Worm (Caenorhabditis elegans) whole organism, L4 larva: ENCODE data around the gene nhr-70.

Experiments used
- F26F4.8 ChIP-seq: fragments of 200-800 bp; sonication (Bioruptor generic); conservative IDR thresholded peaks from 2 replicates; pipeline ENCODE4 v1.3.6; 2022; ENCODE audit warnings: missing genetic modification characterization, missing compliant biosample characterization
- R02D3.7 ChIP-seq: fragments of 150-350 bp; sonication (generic microtip); optimal IDR thresholded peaks from 3 replicates; lab custom pipeline; 2014; ENCODE audit warnings: missing biosample characterization, missing genetic modification characterization
- T20F7.1 ChIP-seq: fragments of 200-800 bp; sonication (Bioruptor generic); optimal IDR thresholded peaks from 2 replicates; lab custom pipeline; 2018; ENCODE audit warnings: mild to moderate bottlenecking, missing genetic modification characterization, missing compliant biosample characterization
- Y5F2A.4 ChIP-seq: fragments of 200-800 bp; sonication (Bioruptor generic); optimal IDR thresholded peaks from 2 replicates; lab custom pipeline; 2018; ENCODE audit warnings: mild to moderate bottlenecking, missing genetic modification characterization, missing compliant biosample characterization
- ZK546.5 ChIP-seq, 2 experiments: sonication (generic microtip); optimal IDR thresholded peaks; 2 replicates each; lab custom pipeline; 2017; ENCODE audit warnings: missing biosample characterization in 2 of 2, missing genetic modification characterization in 2 of 2
- arid-1 ChIP-seq: fragments of 200-800 bp; sonication (Bioruptor generic); conservative IDR thresholded peaks from 2 replicates; pipeline ENCODE4 v1.3.6; 2022; ENCODE audit warnings: missing genetic modification reagents, missing genetic modification characterization, missing compliant biosample characterization
- ceh-44 ChIP-seq: fragments of 200-800 bp; sonication (Bioruptor generic); IDR thresholded peaks from 2 replicates; pipeline ENCODE4 v1.3.6; 2022; ENCODE audit warnings: missing genetic modification reagents, missing genetic modification characterization, missing compliant biosample characterization
- ceh-82 ChIP-seq: sonication (generic microtip); optimal IDR thresholded peaks from 2 replicates; lab custom pipeline; 2017; ENCODE audit warnings: missing biosample characterization, missing genetic modification characterization
- cey-2 ChIP-seq: sonication (generic microtip); optimal IDR thresholded peaks from 3 replicates; lab custom pipeline; 2017; ENCODE audit warnings: missing genetic modification characterization, mild to moderate bottlenecking, missing compliant biosample characterization, antibody characterized with exemption, borderline replicate concordance; ENCODE audit not compliant: insufficient read depth
- ctbp-1 ChIP-seq: fragments of 200-800 bp; sonication (Bioruptor generic); IDR thresholded peaks from 2 replicates; pipeline ENCODE4 v1.3.6; 2022; ENCODE audit warnings: missing genetic modification reagents, missing genetic modification characterization, missing compliant biosample characterization
- dmd-6 ChIP-seq: fragments of 200-800 bp; sonication (Bioruptor generic); IDR thresholded peaks from 2 replicates; pipeline ENCODE4 v1.3.6; 2022; ENCODE audit warnings: missing genetic modification reagents, missing genetic modification characterization, missing compliant biosample characterization
- dmd-9 ChIP-seq: fragments of 200-800 bp; sonication (Bioruptor generic); IDR thresholded peaks from 2 replicates; pipeline ENCODE4 v1.3.6; 2022; ENCODE audit warnings: missing genetic modification reagents, missing genetic modification characterization, missing compliant biosample characterization
- egl-27 ChIP-seq: sonication (generic microtip); optimal IDR thresholded peaks from 3 replicates; lab custom pipeline; 2017; ENCODE audit warnings: missing biosample characterization, missing genetic modification reagents, missing genetic modification characterization
- egl-43 ChIP-seq: fragments of 200-800 bp; sonication (Bioruptor generic); IDR thresholded peaks from 2 replicates; pipeline ENCODE4 v1.3.6; 2022; ENCODE audit warnings: missing genetic modification reagents, missing genetic modification characterization, missing compliant biosample characterization
- fkh-10 ChIP-seq: fragments of 150-350 bp; optimal IDR thresholded peaks from 2 replicates; lab custom pipeline; 2014; ENCODE audit warnings: missing biosample characterization, missing genetic modification reagents, missing genetic modification characterization
- gei-8 ChIP-seq: fragments of 200-800 bp; sonication (Bioruptor generic); optimal IDR thresholded peaks from 2 replicates; lab custom pipeline; 2018; ENCODE audit warnings: mild to moderate bottlenecking, missing genetic modification characterization, missing compliant biosample characterization
- jun-1 ChIP-seq: fragments of 150-350 bp; optimal IDR thresholded peaks from 2 replicates; lab custom pipeline; 2014; ENCODE audit warnings: missing biosample characterization, missing genetic modification reagents, missing genetic modification characterization
- lim-7 ChIP-seq: fragments of 200-800 bp; sonication (Bioruptor generic); IDR thresholded peaks from 2 replicates; pipeline ENCODE4 v1.3.6; 2022; ENCODE audit warnings: missing genetic modification characterization, missing compliant biosample characterization
- lin-13 ChIP-seq: fragments of 150-350 bp; optimal IDR thresholded peaks from 2 replicates; lab custom pipeline; 2014; ENCODE audit warnings: missing biosample characterization, missing genetic modification reagents, missing genetic modification characterization
- lin-15B ChIP-seq: fragments of 150-350 bp; sonication (generic microtip); optimal IDR thresholded peaks from 3 replicates; lab custom pipeline; 2014; ENCODE audit warnings: missing biosample characterization, missing genetic modification characterization
- lin-29 ChIP-seq: fragments of 200-800 bp; sonication (Bioruptor generic); IDR thresholded peaks from 2 replicates; pipeline ENCODE4 v1.3.6; 2022; ENCODE audit warnings: missing genetic modification reagents, missing genetic modification characterization, missing compliant biosample characterization
- lin-38 ChIP-seq: fragments of 200-800 bp; sonication (Bioruptor generic); IDR thresholded peaks from 2 replicates; pipeline ENCODE4 v1.3.6; 2022; ENCODE audit warnings: missing genetic modification reagents, missing genetic modification characterization, missing compliant biosample characterization
- lin-39 ChIP-seq: fragments of 150-350 bp; optimal IDR thresholded peaks from 2 replicates; lab custom pipeline; 2014; ENCODE audit warnings: missing biosample characterization, missing genetic modification reagents, missing genetic modification characterization
- lsy-2 ChIP-seq, 2 experiments: fragments of 150-350 bp in 1 of 2; sonication (generic microtip) in 1 of 2; optimal IDR thresholded peaks; 2 replicates each; lab custom pipeline; 2014 to 2017; ENCODE audit warnings: missing biosample characterization in 2 of 2, missing genetic modification characterization in 2 of 2
- madf-5 ChIP-seq, 2 experiments: fragments of 200-800 bp; sonication (Bioruptor generic); IDR thresholded peaks; 2 replicates each; pipeline ENCODE4 v1.3.6; 2022; ENCODE audit warnings: missing compliant biosample characterization in 2 of 2, missing genetic modification characterization in 2 of 2
- mdl-1 ChIP-seq, 2 experiments: fragments of 150-350 bp in 1 of 2; sonication (generic microtip) in 1 of 2; optimal IDR thresholded peaks; 2 replicates each; lab custom pipeline; 2014 to 2017; ENCODE audit warnings: missing biosample characterization in 2 of 2, missing genetic modification characterization in 2 of 2
- mep-1 ChIP-seq: fragments of 150-350 bp; sonication (generic microtip); optimal IDR thresholded peaks from 3 replicates; lab custom pipeline; 2014; ENCODE audit warnings: missing biosample characterization, missing genetic modification characterization
- mxl-2 ChIP-seq: fragments of 200-800 bp; sonication (Bioruptor generic); conservative IDR thresholded peaks from 2 replicates; pipeline ENCODE4 v1.3.6; 2022; ENCODE audit warnings: missing genetic modification reagents, missing genetic modification characterization, missing compliant biosample characterization
- mxl-3 ChIP-seq: fragments of 200-800 bp; sonication (Bioruptor generic); optimal IDR thresholded peaks from 2 replicates; lab custom pipeline; 2018; ENCODE audit warnings: mild to moderate bottlenecking, missing genetic modification characterization, missing compliant biosample characterization
- nhr-11 ChIP-seq: fragments of 150-350 bp; optimal IDR thresholded peaks from 2 replicates; lab custom pipeline; 2014; ENCODE audit warnings: missing biosample characterization, missing genetic modification characterization
- nhr-111 ChIP-seq: fragments of 200-800 bp; sonication (Bioruptor generic); optimal IDR thresholded peaks from 2 replicates; lab custom pipeline; 2018; ENCODE audit warnings: mild to moderate bottlenecking, missing genetic modification characterization, missing compliant biosample characterization
- nhr-25 ChIP-seq: sonication (generic microtip); optimal IDR thresholded peaks from 2 replicates; lab custom pipeline; 2017; ENCODE audit warnings: missing genetic modification characterization, mild to moderate bottlenecking, missing compliant biosample characterization, antibody characterized with exemption, moderate library complexity, borderline replicate concordance; ENCODE audit not compliant: insufficient read depth
- nhr-41 ChIP-seq: fragments of 200-800 bp; sonication (Bioruptor generic); IDR thresholded peaks from 2 replicates; pipeline ENCODE4 v1.3.6; 2022; ENCODE audit warnings: missing genetic modification reagents, missing genetic modification characterization, missing compliant biosample characterization
- nhr-48 ChIP-seq: sonication (generic microtip); optimal IDR thresholded peaks from 2 replicates; lab custom pipeline; 2016; ENCODE audit warnings: mild to moderate bottlenecking, missing genetic modification characterization, missing compliant biosample characterization
- nhr-6 ChIP-seq: fragments of 150-350 bp; optimal IDR thresholded peaks from 2 replicates; lab custom pipeline; 2014; ENCODE audit warnings: missing biosample characterization, missing genetic modification characterization
- nhr-76 ChIP-seq: fragments of 150-350 bp; optimal IDR thresholded peaks from 2 replicates; lab custom pipeline; 2014; ENCODE audit warnings: missing biosample characterization, missing genetic modification characterization
- pha-4 ChIP-seq, 2 experiments: fragments of 150-350 bp in 1 of 2; fragments of 200-800 bp in 1 of 2; sonication (Bioruptor generic) in 1 of 2; IDR thresholded peaks in 1 of 2; optimal IDR thresholded peaks in 1 of 2; 2 replicates each; pipeline versions ENCODE4 v1.3.6 to Lab custom; 2014 to 2022; ENCODE audit warnings: missing genetic modification characterization in 2 of 2, missing genetic modification reagents in 2 of 2, missing biosample characterization in 1 of 2, missing compliant biosample characterization in 1 of 2
- php-3 ChIP-seq: fragments of 200-800 bp; sonication (Bioruptor generic); IDR thresholded peaks from 2 replicates; pipeline ENCODE4 v1.3.6; 2022; ENCODE audit warnings: missing genetic modification reagents, missing genetic modification characterization, missing compliant biosample characterization
- rbr-2 ChIP-seq: sonication (generic microtip); optimal IDR thresholded peaks from 2 replicates; lab custom pipeline; 2016; ENCODE audit warnings: missing genotype, missing genetic modification characterization, missing compliant biosample characterization
- saeg-2 ChIP-seq: fragments of 200-800 bp; sonication (Bioruptor generic); IDR thresholded peaks from 2 replicates; pipeline ENCODE4 v1.3.6; 2022; ENCODE audit warnings: missing genetic modification reagents, missing genetic modification characterization, missing compliant biosample characterization
- set-16 ChIP-seq: fragments of 200-800 bp; sonication (Bioruptor generic); IDR thresholded peaks from 2 replicates; pipeline ENCODE4 v1.3.6; 2022; ENCODE audit warnings: missing genetic modification reagents, missing genetic modification characterization, missing compliant biosample characterization
- spr-3 ChIP-seq: fragments of 200-800 bp; sonication (Bioruptor generic); optimal IDR thresholded peaks from 2 replicates; lab custom pipeline; 2018; ENCODE audit warnings: mild to moderate bottlenecking, missing genetic modification characterization, missing compliant biosample characterization
- tag-97 ChIP-seq: fragments of 200-800 bp; sonication (Bioruptor generic); IDR thresholded peaks from 2 replicates; pipeline ENCODE4 v1.3.6; 2022; ENCODE audit warnings: missing genetic modification characterization, missing compliant biosample characterization
- tra-1 ChIP-seq: fragments of 200-800 bp; sonication (Bioruptor generic); IDR thresholded peaks from 2 replicates; pipeline ENCODE4 v1.3.6; 2022; ENCODE audit warnings: missing genetic modification reagents, missing genetic modification characterization, missing compliant biosample characterization
- unc-62 ChIP-seq, 3 experiments: fragments of 150-350 bp in 1 of 3; sonication (generic microtip); optimal IDR thresholded peaks in 2 of 3; peaks in 1 of 3; 1 replicate in 1 of 3; 2 replicates in 2 of 3; lab custom pipeline; 2014 to 2017; ENCODE audit warnings: missing biosample characterization in 3 of 3, missing genetic modification characterization in 3 of 3, missing genetic modification reagents in 3 of 3, missing genotype in 1 of 3
- vab-7 ChIP-seq: fragments of 200-800 bp; sonication (Bioruptor generic); IDR thresholded peaks from 2 replicates; pipeline ENCODE4 v1.3.6; 2022; ENCODE audit warnings: missing genetic modification reagents, missing genetic modification characterization, missing compliant biosample characterization
- zag-1 ChIP-seq: fragments of 150-350 bp; optimal IDR thresholded peaks from 2 replicates; lab custom pipeline; 2014; ENCODE audit warnings: missing biosample characterization, missing genetic modification characterization
- zfp-3 ChIP-seq: fragments of 200-800 bp; sonication (Bioruptor generic); conservative IDR thresholded peaks from 2 replicates; pipeline ENCODE4 v1.3.6; 2022; ENCODE audit warnings: missing genetic modification reagents, missing genetic modification characterization, missing compliant biosample characterization
- ztf-11 ChIP-seq: fragments of 150-350 bp; optimal IDR thresholded peaks from 2 replicates; lab custom pipeline; 2014; ENCODE audit warnings: missing biosample characterization, missing genetic modification characterization
- ztf-7 ChIP-seq: fragments of 150-350 bp; optimal IDR thresholded peaks from 2 replicates; lab custom pipeline; 2014; ENCODE audit warnings: missing biosample characterization, missing genetic modification characterization

nhr-70 gene

DNA sequence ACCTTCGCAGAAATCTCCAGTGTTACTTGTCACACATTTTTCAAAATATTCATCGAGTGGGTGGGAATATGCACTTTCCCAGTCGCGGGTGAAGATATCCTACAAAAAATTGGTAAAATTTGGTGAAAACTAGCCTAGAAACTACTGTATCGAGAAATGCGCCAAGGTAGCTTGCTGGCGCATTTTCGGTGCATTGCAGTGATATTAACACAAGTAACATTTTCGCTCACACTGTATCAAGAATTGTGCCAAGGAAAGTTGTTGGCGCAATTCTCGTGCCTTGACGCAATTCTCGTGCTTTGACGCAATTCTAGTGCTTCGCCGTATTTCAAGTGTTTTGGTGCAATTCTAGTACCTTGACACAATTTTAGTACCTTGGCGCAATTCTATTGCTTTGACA lies 43.2 kb upstream of the nhr-70 start:
- TF ChIP-seq nhr-111 (GFP tag; lab: Kevin White, UChicago), result peak; percentile 11
- TF ChIP-seq rbr-2 (tag; lab: Kevin White, UChicago), result no peak
- TF ChIP-seq gei-8 (GFP tag; lab: Kevin White, UChicago), result peak; percentile 61
- TF ChIP-seq mxl-3 (GFP tag; lab: Kevin White, UChicago), result no peak
- peak; percentile 48; the same call in 1 of the 2 replicates for TF ChIP-seq tra-1 (GFP tag; lab: Robert Waterston, UW)
- no peak for TF ChIP-seq lim-7 (GFP tag; lab: Robert Waterston, UW)
- TF ChIP-seq nhr-6, result no peak
- TF ChIP-seq ZK546.5 (tag; optimal IDR thresholded peaks at IDR 0.05; lab: Kevin White, UChicago), result no peak
- TF ChIP-seq unc-62 (GFP tag; optimal IDR thresholded peaks at IDR 0.05 in 1 of 2; lab: Kevin White, UChicago), result peak in 1 of 2 experiments; percentile 46
- no peak for TF ChIP-seq unc-62 (tag; optimal IDR thresholded peaks at IDR 0.05; lab: Kevin White, UChicago)
- no peak; the same call in 1 of the 2 replicates for TF ChIP-seq zfp-3
- TF ChIP-seq vab-7 (GFP tag; lab: Robert Waterston, UW), result no peak
- no peak for TF ChIP-seq tag-97 (GFP tag; lab: Robert Waterston, UW)
- TF ChIP-seq jun-1 (tag; lab: Kevin White, UChicago), result no peak
- TF ChIP-seq lsy-2 (tag; optimal IDR thresholded peaks at IDR 0.05; lab: Kevin White, UChicago), result peak; percentile 77 to 82
- TF ChIP-seq nhr-11, result no peak
- no peak for TF ChIP-seq ztf-7 (tag; lab: Kevin White, UChicago)
- TF ChIP-seq lin-13, result peak; percentile 79
- peak; percentile 33 for TF ChIP-seq T20F7.1 (GFP tag; lab: Kevin White, UChicago)
- TF ChIP-seq arid-1 (GFP tag; lab: Robert Waterston, UW), result no peak
- TF ChIP-seq cey-2 (tag; lab: Kevin White, UChicago), result no peak
- TF ChIP-seq fkh-10 (GFP tag; lab: Kevin White, UChicago), result no peak
- no peak for TF ChIP-seq mdl-1 (tag; optimal IDR thresholded peaks at IDR 0.05; lab: Kevin White, UChicago)
- no peak for TF ChIP-seq mxl-2
- TF ChIP-seq dmd-9 (GFP tag; lab: Robert Waterston, UW), result 0 out of 2 replicates have a peak, but pooled peaks have one; percentile 25
- no peak for TF ChIP-seq egl-43
- no peak for TF ChIP-seq nhr-41 (GFP tag; lab: Robert Waterston, UW)
- TF ChIP-seq Y5F2A.4 (GFP tag; lab: Kevin White, UChicago), result no peak
- no peak for TF ChIP-seq pha-4 (GFP tag; IDR thresholded peaks at IDR 0.05; lab: Robert Waterston, UW)
- no peak for TF ChIP-seq pha-4 (tag; optimal IDR thresholded peaks at IDR 0.05; lab: Kevin White, UChicago)
- TF ChIP-seq mep-1 (tag; lab: Kevin White, UChicago), result peak; percentile 49
- TF ChIP-seq dmd-6, result peak; percentile 19; the same call in 1 of the 2 replicates
- no peak for TF ChIP-seq ceh-82 (tag; lab: Kevin White, UChicago)
- TF ChIP-seq madf-5 (GFP tag; IDR thresholded peaks at IDR 0.05; lab: Robert Waterston, UW), result no peak
- TF ChIP-seq R02D3.7, result no peak
- peak; percentile 82 for TF ChIP-seq nhr-25 (tag; lab: Kevin White, UChicago)
- TF ChIP-seq saeg-2 (GFP tag; lab: Robert Waterston, UW), result no peak
- no peak for TF ChIP-seq ztf-11
- TF ChIP-seq ctbp-1 (GFP tag; lab: Robert Waterston, UW), result 0 out of 2 replicates have a peak, but pooled peaks have one; percentile 47
- TF ChIP-seq php-3, result no peak
- no peak for TF ChIP-seq lin-29 (GFP tag; lab: Robert Waterston, UW)
- no peak for TF ChIP-seq egl-27 (tag; lab: Kevin White, UChicago)
- TF ChIP-seq lin-38, result peak; percentile 51
- no peak for TF ChIP-seq set-16
- no peak for TF ChIP-seq ceh-44 (GFP tag; lab: Robert Waterston, UW)
- no peak for TF ChIP-seq nhr-48 (tag; lab: Kevin White, UChicago)
- TF ChIP-seq F26F4.8, result 0 out of 2 replicates have a peak, but pooled peaks have one; percentile 5
- TF ChIP-seq lin-39, result no peak
- TF ChIP-seq spr-3 (GFP tag; lab: Kevin White, UChicago), result peak; percentile 23
- TF ChIP-seq zag-1 (tag; lab: Kevin White, UChicago), result no peak
- TF ChIP-seq lin-15B (tag; lab: Kevin White, UChicago), result no peak
- no peak for TF ChIP-seq nhr-76 (tag; lab: Kevin White, UChicago)
